Fruit fly (Drosophila melanogaster) whole organism, embryonic: ENCODE measurements around the gene Tep1.

Experiments
- Ada2b ChIP-seq: fragments of 200-800 bp; sonication (Bioruptor generic); IDR thresholded peaks from 2 replicates; pipeline ENCODE4 v1.3.6; 2022; ENCODE audit warnings: missing biosample characterization, missing genetic modification characterization
- CG10147 ChIP-seq: fragments of 200-800 bp; sonication (Bioruptor generic); optimal IDR thresholded peaks from 2 replicates; lab custom pipeline; 2019; ENCODE audit warnings: missing biosample characterization, mild to moderate bottlenecking, missing genetic modification characterization, moderate library complexity
- CG10462 ChIP-seq: fragments of 200-800 bp; sonication (Bioruptor generic); optimal IDR thresholded peaks from 2 replicates; lab custom pipeline; 2016; ENCODE audit warnings: missing biosample characterization, missing genetic modification characterization
- CG11085 ChIP-seq: fragments of 200-800 bp; sonication (Bioruptor generic); IDR thresholded peaks from 2 replicates; pipeline ENCODE4 v1.3.6; 2022; ENCODE audit warnings: missing biosample characterization, missing genetic modification characterization
- CG11093 ChIP-seq: fragments of 200-800 bp; sonication (Bioruptor generic); IDR thresholded peaks from 3 replicates; pipeline ENCODE4 v1.3.6; 2022; ENCODE audit warnings: missing biosample characterization, missing genetic modification characterization
- CG11456 ChIP-seq: fragments of 200-800 bp; sonication (Bioruptor generic); IDR thresholded peaks from 3 replicates; pipeline ENCODE4 v1.3.6; 2022; ENCODE audit warnings: missing biosample characterization, missing genetic modification characterization
- CG11560 ChIP-seq: fragments of 200-800 bp; sonication (Bioruptor generic); IDR thresholded peaks from 3 replicates; pipeline ENCODE4 v1.3.6; 2022; ENCODE audit warnings: missing biosample characterization, missing genetic modification characterization
- CG11695 ChIP-seq: fragments of 200-800 bp; sonication (Bioruptor generic); IDR thresholded peaks from 3 replicates; pipeline ENCODE4 v1.3.6; 2022; ENCODE audit warnings: missing biosample characterization, missing genetic modification characterization
- CG1233 ChIP-seq: fragments of 200-800 bp; sonication (Bioruptor generic); optimal IDR thresholded peaks from 4 replicates; lab custom pipeline; 2018; ENCODE audit warnings: missing biosample characterization, mild to moderate bottlenecking, missing genetic modification characterization
- CG13296 ChIP-seq: fragments of 200-800 bp; sonication (Bioruptor generic); optimal IDR thresholded peaks from 3 replicates; lab custom pipeline; 2018; ENCODE audit warnings: missing biosample characterization, mild to moderate bottlenecking, missing genetic modification characterization
- CG1792 ChIP-seq: fragments of 200-800 bp; sonication (Bioruptor generic); optimal IDR thresholded peaks from 2 replicates; lab custom pipeline; 2016; ENCODE audit warnings: missing biosample characterization, missing genetic modification characterization
- CG18262 ChIP-seq: fragments of 200-800 bp; optimal IDR thresholded peaks from 3 replicates; lab custom pipeline; 2019; ENCODE audit warnings: missing biosample characterization, mild to moderate bottlenecking, missing genetic modification characterization, moderate library complexity
- CG18764 ChIP-seq: fragments of 200-800 bp; sonication (Bioruptor generic); optimal IDR thresholded peaks from 3 replicates; lab custom pipeline; 2016; ENCODE audit warnings: missing biosample characterization, missing genetic modification characterization
- CG31441 ChIP-seq: fragments of 200-800 bp; sonication (Bioruptor generic); IDR thresholded peaks from 2 replicates; pipeline ENCODE4 v1.3.6; 2022; ENCODE audit warnings: missing biosample characterization, missing genetic modification characterization
- CG3847 ChIP-seq: fragments of 200-800 bp; sonication (Bioruptor generic); IDR thresholded peaks from 2 replicates; pipeline ENCODE4 v1.3.6; 2022; ENCODE audit warnings: missing biosample characterization, missing genetic modification characterization
- CG5953 ChIP-seq: fragments of 200-800 bp; sonication (Bioruptor generic); IDR thresholded peaks from 2 replicates; pipeline ENCODE4 v1.3.6; 2022; ENCODE audit warnings: missing biosample characterization, missing genetic modification characterization
- CG6765 ChIP-seq: fragments of 200-800 bp; sonication (Bioruptor generic); optimal IDR thresholded peaks from 3 replicates; lab custom pipeline; 2017; ENCODE audit warnings: missing biosample characterization, mild to moderate bottlenecking, missing genetic modification characterization
- CG7271 ChIP-seq: fragments of 200-800 bp; sonication (Bioruptor generic); optimal IDR thresholded peaks from 2 replicates; lab custom pipeline; 2018; ENCODE audit warnings: missing biosample characterization, mild to moderate bottlenecking, missing genetic modification characterization, moderate library complexity
- CG8290 ChIP-seq, 3 experiments: fragments of 200-800 bp; sonication (Bioruptor generic); optimal IDR thresholded peaks; 2 replicates each; lab custom pipeline; 2016 to 2019; ENCODE audit warnings: missing biosample characterization in 3 of 3, missing genetic modification characterization in 3 of 3, mild to moderate bottlenecking in 2 of 3, moderate library complexity in 1 of 3
- CG9215 ChIP-seq: fragments of 200-800 bp; sonication (Bioruptor generic); IDR thresholded peaks from 2 replicates; pipeline ENCODE4 v1.3.6; 2022; ENCODE audit warnings: missing biosample characterization, missing genetic modification characterization
- CG9817 ChIP-seq: fragments of 200-800 bp; sonication (Bioruptor generic); optimal IDR thresholded peaks from 2 replicates; lab custom pipeline; 2018; ENCODE audit warnings: missing biosample characterization, mild to moderate bottlenecking, missing genetic modification characterization, moderate library complexity
- Dfd ChIP-seq, 2 experiments: fragments of >200 bp; optimal IDR thresholded peaks; 2 replicates each; lab custom pipeline; 2017; ENCODE audit warnings: missing biosample characterization in 2 of 2, missing genetic modification characterization in 2 of 2
- Dll ChIP-seq: fragments of 200-800 bp; sonication (Bioruptor generic); IDR thresholded peaks from 4 replicates; pipeline ENCODE4 v1.3.6; 2022; ENCODE audit warnings: missing biosample characterization, missing genetic modification characterization; ENCODE audit not compliant: partially characterized antibody
- Drgx ChIP-seq: fragments of 200-800 bp; sonication (Bioruptor generic); IDR thresholded peaks from 2 replicates; pipeline ENCODE4 v1.3.6; 2022; ENCODE audit warnings: missing biosample characterization, missing genetic modification characterization
- HHEX ChIP-seq: fragments of 200-800 bp; sonication (Bioruptor generic); optimal IDR thresholded peaks from 3 replicates; lab custom pipeline; 2017; ENCODE audit warnings: missing biosample characterization, mild to moderate bottlenecking, missing genetic modification characterization, missing genetic modification reagents
- Jarid2 ChIP-seq: fragments of 200-800 bp; sonication (Bioruptor generic); optimal IDR thresholded peaks from 3 replicates; lab custom pipeline; 2017; ENCODE audit warnings: mild to moderate bottlenecking, missing biosample characterization, missing genetic modification reagents, missing genetic modification characterization
- Myb ChIP-seq: fragments of 200-800 bp; sonication (Bioruptor generic); optimal IDR thresholded peaks from 2 replicates; lab custom pipeline; 2016; ENCODE audit warnings: missing biosample characterization, missing genetic modification characterization
- NFAT ChIP-seq: fragments of 200-800 bp; sonication (Bioruptor generic); IDR thresholded peaks from 2 replicates; pipeline ENCODE4 v1.3.6; 2022; ENCODE audit warnings: missing biosample characterization, missing genetic modification characterization
- Nf-YB ChIP-seq: fragments of 200-800 bp; sonication (Bioruptor generic); optimal IDR thresholded peaks from 3 replicates; lab custom pipeline; 2019; ENCODE audit warnings: missing biosample characterization, mild to moderate bottlenecking, missing genetic modification characterization, moderate library complexity
- YL-1 ChIP-seq: fragments of 200-800 bp; sonication (Bioruptor generic); optimal IDR thresholded peaks from 3 replicates; lab custom pipeline; 2017; ENCODE audit warnings: missing biosample characterization, mild to moderate bottlenecking, missing genetic modification characterization
- amos ChIP-seq: fragments of 200-800 bp; sonication (Bioruptor generic); IDR thresholded peaks from 2 replicates; pipeline ENCODE4 v1.3.6; 2022; ENCODE audit warnings: missing biosample characterization, missing genetic modification characterization; ENCODE audit not compliant: partially characterized antibody
- cas ChIP-seq: fragments of 200-800 bp; sonication (Bioruptor generic); IDR thresholded peaks from 2 replicates; pipeline ENCODE4 v1.3.6; 2022; ENCODE audit warnings: missing biosample characterization, missing genetic modification characterization
- chn ChIP-seq: fragments of 200-800 bp; sonication (Bioruptor generic); optimal IDR thresholded peaks from 2 replicates; lab custom pipeline; 2016; ENCODE audit warnings: missing biosample characterization, missing genetic modification characterization
- gfzf ChIP-seq: fragments of 200-800 bp; sonication (Bioruptor generic); optimal IDR thresholded peaks from 2 replicates; lab custom pipeline; 2016; ENCODE audit warnings: missing biosample characterization, mild to moderate bottlenecking, missing genetic modification characterization, moderate library complexity
- hb ChIP-seq: fragments of 200-800 bp; sonication (Bioruptor generic); IDR thresholded peaks from 3 replicates; pipeline ENCODE4 v1.3.6; 2022; ENCODE audit warnings: missing biosample characterization, missing genetic modification characterization; ENCODE audit not compliant: partially characterized antibody
- knrl ChIP-seq: fragments of 200-800 bp; sonication (Bioruptor generic); IDR thresholded peaks from 3 replicates; pipeline ENCODE4 v1.3.6; 2022; ENCODE audit warnings: missing biosample characterization, missing genetic modification characterization; ENCODE audit not compliant: partially characterized antibody
- lbe ChIP-seq: fragments of 200-800 bp; sonication (Bioruptor generic); optimal IDR thresholded peaks from 2 replicates; lab custom pipeline; 2016; ENCODE audit warnings: missing biosample characterization, mild to moderate bottlenecking, missing genetic modification characterization
- lola ChIP-seq, 3 experiments: fragments of >200 bp in 2 of 3; fragments of 200-800 bp in 1 of 3; sonication (Bioruptor generic) in 1 of 3; optimal IDR thresholded peaks; 2 replicates each; lab custom pipeline; 2017 to 2019; ENCODE audit warnings: missing biosample characterization in 3 of 3, missing genetic modification characterization in 3 of 3, mild to moderate bottlenecking in 1 of 3, moderate library complexity in 1 of 3
- luna ChIP-seq: fragments of 200-800 bp; sonication (Bioruptor generic); optimal IDR thresholded peaks from 2 replicates; lab custom pipeline; 2016; ENCODE audit warnings: missing biosample characterization, missing genetic modification characterization
- nau ChIP-seq: fragments of 200-800 bp; sonication (Bioruptor generic); optimal IDR thresholded peaks from 3 replicates; lab custom pipeline; 2017; ENCODE audit warnings: missing biosample characterization, mild to moderate bottlenecking, missing genetic modification characterization, missing genetic modification reagents
- pb ChIP-seq: fragments of 200-800 bp; sonication (Bioruptor generic); optimal IDR thresholded peaks from 3 replicates; lab custom pipeline; 2016; ENCODE audit warnings: missing biosample characterization, missing genetic modification characterization
- peb ChIP-seq: fragments of 200-800 bp; sonication (Bioruptor generic); IDR thresholded peaks from 2 replicates; pipeline ENCODE4 v1.3.6; 2022; ENCODE audit warnings: missing biosample characterization, missing genetic modification characterization
- psq ChIP-seq: fragments of 200-800 bp; sonication (Bioruptor generic); optimal IDR thresholded peaks from 2 replicates; lab custom pipeline; 2017; ENCODE audit warnings: missing biosample characterization, missing genetic modification characterization
- pum ChIP-seq: fragments of 200-800 bp; sonication (Bioruptor generic); optimal IDR thresholded peaks from 2 replicates; lab custom pipeline; 2016; ENCODE audit warnings: missing biosample characterization, missing genetic modification characterization
- sna ChIP-seq: fragments of 200-800 bp; sonication (Bioruptor generic); IDR thresholded peaks from 2 replicates; pipeline ENCODE4 v1.3.6; 2022; ENCODE audit warnings: missing biosample characterization, missing genetic modification characterization; ENCODE audit not compliant: partially characterized antibody
- tll ChIP-seq, 2 experiments: fragments of 200-800 bp in 1 of 2; fragments of >200 bp in 1 of 2; sonication (Bioruptor generic) in 1 of 2; optimal IDR thresholded peaks; 2 replicates each; lab custom pipeline; 2017 to 2019; ENCODE audit warnings: missing biosample characterization in 2 of 2, missing genetic modification characterization in 2 of 2, mild to moderate bottlenecking in 1 of 2, moderate library complexity in 1 of 2
- tup ChIP-seq: fragments of 200-800 bp; sonication (Bioruptor generic); optimal IDR thresholded peaks from 2 replicates; lab custom pipeline; 2016; ENCODE audit warnings: missing biosample characterization, mild to moderate bottlenecking, missing genetic modification characterization, moderate library complexity
- tx ChIP-seq: fragments of 200-800 bp; sonication (Bioruptor generic); optimal IDR thresholded peaks from 2 replicates; lab custom pipeline; 2016; ENCODE audit warnings: missing biosample characterization, missing genetic modification characterization

Tep1 gene

DNA sequence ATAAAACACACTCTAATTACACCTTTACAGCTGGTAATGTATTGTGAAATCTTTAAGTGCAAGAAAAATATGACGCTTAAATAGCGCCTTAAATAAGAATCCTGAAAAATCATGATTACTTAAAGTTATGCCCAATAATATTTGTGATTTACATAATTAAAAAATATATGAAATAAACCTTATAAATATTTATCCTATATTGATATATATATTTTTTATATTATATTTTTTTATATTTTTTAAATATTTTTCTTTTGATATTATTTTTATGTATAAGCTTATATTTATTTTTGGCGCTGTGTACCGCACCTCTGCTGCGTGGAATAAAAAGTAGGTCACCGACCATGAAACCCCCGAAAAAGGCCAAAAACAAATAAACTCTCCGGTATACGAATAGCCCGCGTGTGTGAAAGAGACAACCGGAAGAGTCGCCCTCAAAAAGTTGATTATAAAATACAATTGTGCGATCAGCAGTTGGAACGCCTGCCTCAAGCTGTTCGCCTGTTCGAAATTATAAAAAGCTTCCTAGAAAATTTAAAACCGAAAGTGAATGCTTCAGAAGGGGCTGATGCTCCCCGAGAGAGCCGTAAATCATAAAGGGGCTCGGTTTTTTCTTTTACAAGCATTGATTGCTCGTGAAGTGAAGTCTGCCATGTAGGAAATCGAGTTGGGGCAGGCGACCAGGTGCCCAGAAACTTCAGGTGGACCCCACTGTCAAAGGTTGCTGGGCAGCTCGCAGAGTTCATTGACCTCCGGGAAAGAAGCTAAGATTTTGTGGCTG is 15.1 kb upstream of the Tep1 start (continued):
- TF ChIP-seq pum (GFP tag; lab: Kevin White, UChicago) = no peak
- TF ChIP-seq Myb (GFP tag; lab: Kevin White, UChicago) = no peak
- no peak for TF ChIP-seq CG6765 (GFP tag; lab: Kevin White, UChicago)
- no peak for TF ChIP-seq CG11560 (tag; lab: Robert Waterston, UW)
- TF ChIP-seq Nf-YB (GFP tag; lab: Kevin White, UChicago) = peak; percentile 4
- TF ChIP-seq psq (GFP tag; lab: Kevin White, UChicago) = no peak
- no peak for TF ChIP-seq CG8290 (GFP tag; optimal IDR thresholded peaks at IDR 0.05; lab: Kevin White, UChicago)
- TF ChIP-seq CG8290 (tag; optimal IDR thresholded peaks at IDR 0.05; lab: Kevin White, UChicago) = peak in 1 of 2 experiments; percentile 10
- no peak for TF ChIP-seq luna (GFP tag; lab: Kevin White, UChicago)
- TF ChIP-seq CG13296 (GFP tag; lab: Kevin White, UChicago) = peak; percentile 69
- no peak for TF ChIP-seq chn (GFP tag; lab: Kevin White, UChicago)
- no peak for TF ChIP-seq Jarid2 (GFP tag; lab: Kevin White, UChicago)
- no peak for TF ChIP-seq Ada2b
- peak in 1 of 3 experiments; percentile 43 for TF ChIP-seq lola (GFP tag; optimal IDR thresholded peaks at IDR 0.05; lab: Kevin White, UChicago)
- no peak for TF ChIP-seq CG7271
- TF ChIP-seq YL-1 (GFP tag; lab: Kevin White, UChicago) = no peak
- no peak for TF ChIP-seq CG3847
- TF ChIP-seq CG18764 (GFP tag; lab: Kevin White, UChicago) = no peak
- TF ChIP-seq lbe = no peak
- peak; percentile 8 for TF ChIP-seq nau (GFP tag; lab: Kevin White, UChicago)
- TF ChIP-seq CG5953 (GFP tag; lab: Robert Waterston, UW) = no peak
- TF ChIP-seq CG1233 (GFP tag; lab: Kevin White, UChicago) = peak; percentile 24
- 0 out of 2 replicates have a peak, but pooled peaks have one; percentile 5 for TF ChIP-seq amos (GFP tag; lab: Robert Waterston, UW)
- TF ChIP-seq Drgx (GFP tag; lab: Robert Waterston, UW) = no peak
- no peak for TF ChIP-seq hb (GFP tag; lab: Robert Waterston, UW)
- TF ChIP-seq CG11695 (GFP tag; lab: Robert Waterston, UW) = 0 out of 3 replicates have a peak, but pooled peaks have one; percentile 26
- no peak for TF ChIP-seq cas (GFP tag; lab: Robert Waterston, UW)
- no peak; the same call in 3 of the 4 replicates for TF ChIP-seq Dll (GFP tag; lab: Robert Waterston, UW)
- no peak for TF ChIP-seq pb (GFP tag; lab: Kevin White, UChicago)
- TF ChIP-seq CG1792 (GFP tag; lab: Kevin White, UChicago) = no peak
- peak; percentile 85 for TF ChIP-seq CG31441
- no peak for TF ChIP-seq CG11456
- no peak for TF ChIP-seq NFAT (GFP tag; lab: Robert Waterston, UW)
- no peak for TF ChIP-seq tx (GFP tag; lab: Kevin White, UChicago)
- no peak for TF ChIP-seq peb (GFP tag; lab: Robert Waterston, UW)
- no peak for TF ChIP-seq gfzf (GFP tag; lab: Kevin White, UChicago)
- no peak for TF ChIP-seq Dfd (GFP tag; optimal IDR thresholded peaks at IDR 0.05; lab: Kevin White, UChicago)
- no peak for TF ChIP-seq CG11093 (GFP tag; lab: Robert Waterston, UW)
- no peak for TF ChIP-seq CG10147 (GFP tag; lab: Kevin White, UChicago)
- peak; percentile 34 for TF ChIP-seq CG9817 (tag; lab: Kevin White, UChicago)
- TF ChIP-seq CG18262 (tag; lab: Kevin White, UChicago) = peak; percentile 86
- TF ChIP-seq CG10462 = no peak
- peak; percentile 12 for TF ChIP-seq HHEX (GFP tag; lab: Kevin White, UChicago)
- no peak for TF ChIP-seq tll (GFP tag; optimal IDR thresholded peaks at IDR 0.05; lab: Kevin White, UChicago)
- TF ChIP-seq tup (GFP tag; lab: Kevin White, UChicago) = no peak
- TF ChIP-seq knrl (GFP tag; lab: Robert Waterston, UW) = peak; percentile 35; the same call in 1 of the 3 replicates
- TF ChIP-seq sna (GFP tag; lab: Robert Waterston, UW) = 0 out of 2 replicates have a peak, but pooled peaks have one; percentile 37
- TF ChIP-seq CG11085 (GFP tag; lab: Robert Waterston, UW) = no peak
- TF ChIP-seq CG9215 = no peak
